Worm (Caenorhabditis elegans): ENCODE data around the gene K09C6.9.
"Not testable (repeated sequence)": the region's sequence is repeated elsewhere in the genome, so short reads cannot be mapped to it uniquely, and the experiment has no call there.

DNA sequence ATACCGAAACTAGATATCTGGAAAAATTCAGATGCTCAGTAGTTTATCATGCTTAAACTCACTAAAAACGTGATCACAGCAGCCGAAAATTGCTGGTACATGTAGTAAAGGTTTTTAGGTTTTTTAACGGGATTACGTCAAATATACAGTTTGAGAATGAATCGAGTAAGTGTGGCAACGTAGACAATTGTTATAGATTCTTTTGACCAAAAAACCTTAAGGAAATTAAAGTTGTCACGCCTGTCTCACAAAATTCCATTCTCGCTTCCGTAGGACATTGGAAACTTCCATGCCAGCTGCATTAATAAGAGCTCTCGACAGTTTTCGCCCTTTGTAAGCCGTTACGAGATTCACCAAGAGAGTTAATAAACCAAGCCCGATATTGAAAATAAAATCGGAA is 31.9 kb downstream of the K09C6.9 start, which contains the start of gene srx-31:
- not testable (repeated sequence) for TF ChIP-seq him-1, W03F9.2, dao-5 (tag; optimal IDR thresholded peaks at IDR 0.05)

All from whole organism, L4/young adult.